Fruit fly (Drosophila melanogaster) whole organism, pupa: ENCODE measurements around the gene CG9886.

Experiments used
- CG10348 ChIP-seq: fragments of 200-800 bp; sonication (Bioruptor generic); IDR thresholded peaks from 2 replicates; pipeline ENCODE4 v1.3.6; 2022; ENCODE audit warnings: missing biosample characterization, missing genetic modification characterization
- CG14655 ChIP-seq: fragments of 200-800 bp; sonication (Bioruptor generic); optimal IDR thresholded peaks from 3 replicates; lab custom pipeline; 2017; ENCODE audit warnings: mild to moderate bottlenecking, missing biosample characterization, missing genetic modification reagents, missing genetic modification characterization
- gl ChIP-seq: fragments of 200-800 bp; sonication (Bioruptor generic); optimal IDR thresholded peaks from 2 replicates; lab custom pipeline; 2018; ENCODE audit warnings: missing biosample characterization, mild to moderate bottlenecking, missing genetic modification characterization

- TF ChIP-seq gl (tag; lab: Kevin White, UChicago): no peak
- no peak for TF ChIP-seq CG14655
- no peak for TF ChIP-seq CG10348 (GFP tag; lab: Robert Waterston, UW)
These were observed 23.6 kb upstream of the CG9886 start for dm6 chr2L:2397080-2397479.
